Worm (Caenorhabditis elegans) whole organism, L4 larva: ENCODE results near the gene lon-2.

Experiments used
- R02D3.7 ChIP-seq: fragments of 150-350 bp; sonication (generic microtip); optimal IDR thresholded peaks from 3 replicates; lab custom pipeline; 2014; ENCODE audit warnings: missing biosample characterization, missing genetic modification characterization
- T20F7.1 ChIP-seq: fragments of 200-800 bp; sonication (Bioruptor generic); optimal IDR thresholded peaks from 2 replicates; lab custom pipeline; 2018; ENCODE audit warnings: mild to moderate bottlenecking, missing genetic modification characterization, missing compliant biosample characterization
- Y105C5A.15 ChIP-seq: fragments of 200-800 bp; sonication (Bioruptor generic); IDR thresholded peaks from 2 replicates; pipeline ENCODE4 v1.3.6; 2022; ENCODE audit warnings: missing genetic modification characterization, missing compliant biosample characterization
- Y48G9A.11 ChIP-seq: fragments of 200-800 bp; sonication (Bioruptor generic); IDR thresholded peaks from 2 replicates; pipeline ENCODE4 v1.3.6; 2022; ENCODE audit warnings: missing genetic modification reagents, missing genetic modification characterization, missing compliant biosample characterization
- Y5F2A.4 ChIP-seq: fragments of 200-800 bp; sonication (Bioruptor generic); optimal IDR thresholded peaks from 2 replicates; lab custom pipeline; 2018; ENCODE audit warnings: mild to moderate bottlenecking, missing genetic modification characterization, missing compliant biosample characterization
- Y75B8A.6 ChIP-seq: fragments of 200-800 bp; sonication (Bioruptor generic); IDR thresholded peaks from 2 replicates; pipeline ENCODE4 v1.3.6; 2022; ENCODE audit warnings: missing genetic modification reagents, missing genetic modification characterization, missing compliant biosample characterization
- arid-1 ChIP-seq: fragments of 200-800 bp; sonication (Bioruptor generic); conservative IDR thresholded peaks from 2 replicates; pipeline ENCODE4 v1.3.6; 2022; ENCODE audit warnings: missing genetic modification reagents, missing genetic modification characterization, missing compliant biosample characterization
- ceh-28 ChIP-seq: fragments of 150-350 bp; optimal IDR thresholded peaks from 2 replicates; lab custom pipeline; 2014; ENCODE audit warnings: missing biosample characterization, missing genetic modification reagents, missing genetic modification characterization
- ceh-32 ChIP-seq: sonication (generic microtip); optimal IDR thresholded peaks from 2 replicates; lab custom pipeline; 2016; ENCODE audit warnings: mild to moderate bottlenecking, missing genetic modification characterization, missing compliant biosample characterization; ENCODE audit not compliant: poor library complexity
- cey-2 ChIP-seq: sonication (generic microtip); optimal IDR thresholded peaks from 3 replicates; lab custom pipeline; 2017; ENCODE audit warnings: missing genetic modification characterization, mild to moderate bottlenecking, missing compliant biosample characterization, antibody characterized with exemption, borderline replicate concordance; ENCODE audit not compliant: insufficient read depth
- daf-16 ChIP-seq, 3 experiments: sonication (generic microtip); optimal IDR thresholded peaks; 2 replicates each; lab custom pipeline; 2016 to 2017; ENCODE audit warnings: missing genetic modification characterization in 3 of 3, missing genetic modification reagents in 3 of 3, mild to moderate bottlenecking in 2 of 3, missing compliant biosample characterization in 2 of 3, missing biosample characterization in 1 of 3, moderate library complexity in 1 of 3
- daf-19 ChIP-seq: fragments of 200-800 bp; sonication (Bioruptor generic); conservative IDR thresholded peaks from 2 replicates; pipeline ENCODE4 v1.3.6; 2022; ENCODE audit warnings: missing genetic modification characterization, missing compliant biosample characterization
- dmd-6 ChIP-seq: fragments of 200-800 bp; sonication (Bioruptor generic); IDR thresholded peaks from 2 replicates; pipeline ENCODE4 v1.3.6; 2022; ENCODE audit warnings: missing genetic modification reagents, missing genetic modification characterization, missing compliant biosample characterization
- egl-27 ChIP-seq: sonication (generic microtip); optimal IDR thresholded peaks from 3 replicates; lab custom pipeline; 2017; ENCODE audit warnings: missing biosample characterization, missing genetic modification reagents, missing genetic modification characterization
- egl-43 ChIP-seq: fragments of 200-800 bp; sonication (Bioruptor generic); IDR thresholded peaks from 2 replicates; pipeline ENCODE4 v1.3.6; 2022; ENCODE audit warnings: missing genetic modification reagents, missing genetic modification characterization, missing compliant biosample characterization
- hif-1 ChIP-seq, 2 experiments: sonication (generic microtip); optimal IDR thresholded peaks; 2 replicates each; lab custom pipeline; 2016 to 2017; ENCODE audit warnings: missing compliant biosample characterization in 2 of 2, missing genetic modification characterization in 2 of 2, missing genetic modification reagents in 2 of 2, missing genotype in 2 of 2, mild to moderate bottlenecking in 1 of 2
- hlh-11 ChIP-seq: fragments of 200-800 bp; sonication (Bioruptor generic); optimal IDR thresholded peaks from 2 replicates; lab custom pipeline; 2018; ENCODE audit warnings: mild to moderate bottlenecking, missing genetic modification characterization, missing compliant biosample characterization
- lim-7 ChIP-seq: fragments of 200-800 bp; sonication (Bioruptor generic); IDR thresholded peaks from 2 replicates; pipeline ENCODE4 v1.3.6; 2022; ENCODE audit warnings: missing genetic modification characterization, missing compliant biosample characterization
- lin-1 ChIP-seq: fragments of 200-800 bp; sonication (Bioruptor generic); IDR thresholded peaks from 2 replicates; pipeline ENCODE4 v1.3.6; 2022; ENCODE audit warnings: missing genetic modification reagents, missing genetic modification characterization, missing compliant biosample characterization
- lir-3 ChIP-seq: sonication (generic microtip); optimal IDR thresholded peaks from 2 replicates; lab custom pipeline; 2016; ENCODE audit warnings: mild to moderate bottlenecking, missing genetic modification characterization, missing compliant biosample characterization
- madf-5 ChIP-seq, 2 experiments: fragments of 200-800 bp; sonication (Bioruptor generic); IDR thresholded peaks; 2 replicates each; pipeline ENCODE4 v1.3.6; 2022; ENCODE audit warnings: missing compliant biosample characterization in 2 of 2, missing genetic modification characterization in 2 of 2
- mdl-1 ChIP-seq, 2 experiments: fragments of 150-350 bp in 1 of 2; sonication (generic microtip) in 1 of 2; optimal IDR thresholded peaks; 2 replicates each; lab custom pipeline; 2014 to 2017; ENCODE audit warnings: missing biosample characterization in 2 of 2, missing genetic modification characterization in 2 of 2
- mxl-3 ChIP-seq: fragments of 200-800 bp; sonication (Bioruptor generic); optimal IDR thresholded peaks from 2 replicates; lab custom pipeline; 2018; ENCODE audit warnings: mild to moderate bottlenecking, missing genetic modification characterization, missing compliant biosample characterization
- nhr-10 ChIP-seq: fragments of 150-350 bp; optimal IDR thresholded peaks from 2 replicates; lab custom pipeline; 2014; ENCODE audit warnings: missing biosample characterization, missing genetic modification characterization
- nhr-11 ChIP-seq: fragments of 150-350 bp; optimal IDR thresholded peaks from 2 replicates; lab custom pipeline; 2014; ENCODE audit warnings: missing biosample characterization, missing genetic modification characterization
- nhr-42 ChIP-seq: fragments of 200-800 bp; sonication (Bioruptor generic); IDR thresholded peaks from 2 replicates; pipeline ENCODE4 v1.3.6; 2022; ENCODE audit warnings: missing genetic modification characterization, missing compliant biosample characterization
- saeg-2 ChIP-seq: fragments of 200-800 bp; sonication (Bioruptor generic); IDR thresholded peaks from 2 replicates; pipeline ENCODE4 v1.3.6; 2022; ENCODE audit warnings: missing genetic modification reagents, missing genetic modification characterization, missing compliant biosample characterization
- set-16 ChIP-seq: fragments of 200-800 bp; sonication (Bioruptor generic); IDR thresholded peaks from 2 replicates; pipeline ENCODE4 v1.3.6; 2022; ENCODE audit warnings: missing genetic modification reagents, missing genetic modification characterization, missing compliant biosample characterization
- skn-1 ChIP-seq: fragments of 150-350 bp; optimal IDR thresholded peaks from 2 replicates; lab custom pipeline; 2014; ENCODE audit warnings: missing biosample characterization, missing genetic modification characterization
- snpc-4 ChIP-seq: fragments of 150-350 bp; optimal IDR thresholded peaks from 2 replicates; lab custom pipeline; 2014; ENCODE audit warnings: missing biosample characterization, missing genetic modification characterization
- spr-1 ChIP-seq: sonication (generic microtip); optimal IDR thresholded peaks from 2 replicates; lab custom pipeline; 2016; ENCODE audit warnings: mild to moderate bottlenecking, missing genetic modification characterization, missing compliant biosample characterization
- spr-3 ChIP-seq: fragments of 200-800 bp; sonication (Bioruptor generic); optimal IDR thresholded peaks from 2 replicates; lab custom pipeline; 2018; ENCODE audit warnings: mild to moderate bottlenecking, missing genetic modification characterization, missing compliant biosample characterization
- unc-39 ChIP-seq: sonication (generic microtip); optimal IDR thresholded peaks from 2 replicates; lab custom pipeline; 2017; ENCODE audit warnings: missing biosample characterization, missing genetic modification characterization
- vab-7 ChIP-seq: fragments of 200-800 bp; sonication (Bioruptor generic); IDR thresholded peaks from 2 replicates; pipeline ENCODE4 v1.3.6; 2022; ENCODE audit warnings: missing genetic modification reagents, missing genetic modification characterization, missing compliant biosample characterization
- zfp-2 ChIP-seq: sonication (generic microtip); optimal IDR thresholded peaks from 2 replicates; lab custom pipeline; 2016; ENCODE audit warnings: mild to moderate bottlenecking, missing genetic modification characterization, missing compliant biosample characterization
- zfp-3 ChIP-seq: fragments of 200-800 bp; sonication (Bioruptor generic); conservative IDR thresholded peaks from 2 replicates; pipeline ENCODE4 v1.3.6; 2022; ENCODE audit warnings: missing genetic modification reagents, missing genetic modification characterization, missing compliant biosample characterization
- zip-11 ChIP-seq: fragments of 200-800 bp; sonication (Bioruptor generic); IDR thresholded peaks from 2 replicates; pipeline ENCODE4 v1.3.6; 2022; ENCODE audit warnings: missing genetic modification characterization, missing compliant biosample characterization
- zip-2 ChIP-seq: fragments of 150-350 bp; optimal IDR thresholded peaks from 2 replicates; lab custom pipeline; 2014; ENCODE audit warnings: missing biosample characterization, missing genetic modification characterization
- ztf-11 ChIP-seq: fragments of 150-350 bp; optimal IDR thresholded peaks from 2 replicates; lab custom pipeline; 2014; ENCODE audit warnings: missing biosample characterization, missing genetic modification characterization

lon-2 gene

ce11 chrX:4794062-4794461, 45.2 kb upstream of the lon-2 start (continued):
- TF ChIP-seq lin-1 (GFP tag; lab: Robert Waterston, UW) (peak; percentile 76), Y48G9A.11 (GFP tag; lab: Robert Waterston, UW) (no peak), hlh-11 (tag; lab: Kevin White, UChicago) (peak; percentile 95), Y5F2A.4 (no peak), spr-1 (tag; lab: Kevin White, UChicago) (no peak), skn-1 (tag; lab: Kevin White, UChicago) (no peak), Y105C5A.15 (GFP tag; lab: Robert Waterston, UW) (no peak), mdl-1 (tag; optimal IDR thresholded peaks at IDR 0.05; lab: Kevin White, UChicago) (peak in 1 of 2 experiments; percentile 52), ceh-28 (tag; lab: Kevin White, UChicago) (no peak), Y75B8A.6 (GFP tag; lab: Robert Waterston, UW) (peak; percentile 28; the same call in 1 of the 2 replicates), lir-3 (tag; lab: Kevin White, UChicago) (no peak), nhr-10 (tag; lab: Kevin White, UChicago) (peak; percentile 59), snpc-4 (no peak), zip-2 (no peak), nhr-11 (tag; lab: Kevin White, UChicago) (no peak), zip-11 (GFP tag; lab: Robert Waterston, UW) (no peak), saeg-2 (GFP tag; lab: Robert Waterston, UW) (no peak), madf-5 (GFP tag; IDR thresholded peaks at IDR 0.05; lab: Robert Waterston, UW) (no peak), arid-1 (GFP tag; lab: Robert Waterston, UW) (no peak), egl-43 (GFP tag; lab: Robert Waterston, UW) (no peak), ztf-11 (tag; lab: Kevin White, UChicago) (no peak), vab-7 (GFP tag; lab: Robert Waterston, UW) (no peak), zfp-3 (0 out of 2 replicates have a peak, but pooled peaks have one; percentile 44), lim-7 (GFP tag; lab: Robert Waterston, UW) (no peak), R02D3.7 (tag; lab: Kevin White, UChicago) (no peak), set-16 (no peak), ceh-32 (tag; lab: Kevin White, UChicago) (no peak), zfp-2 (no peak), cey-2 (no peak), mxl-3 (GFP tag; lab: Kevin White, UChicago) (no peak), T20F7.1 (GFP tag; lab: Kevin White, UChicago) (peak; percentile 36), spr-3 (GFP tag; lab: Kevin White, UChicago) (no peak), hif-1 (tag; optimal IDR thresholded peaks at IDR 0.05; lab: Kevin White, UChicago) (peak in 1 of 2 experiments; percentile 60), unc-39 (no peak), daf-19 (GFP tag; lab: Robert Waterston, UW) (no peak), egl-27 (tag; lab: Kevin White, UChicago) (no peak)

ce11 chrX:4792979-4793378, 44.1 kb upstream of the lon-2 start, which contains the start of gene F43C9.1:
F43C9.1 (plus strand) TSS chrX:4793279.
- TF ChIP-seq lim-7 (GFP tag; lab: Robert Waterston, UW), result no peak
- 0 out of 2 replicates have a peak, but pooled peaks have one; percentile 17 for TF ChIP-seq dmd-6 (GFP tag; lab: Robert Waterston, UW)
- TF ChIP-seq Y5F2A.4, result no peak
- peak; percentile 34 for TF ChIP-seq hlh-11 (tag; lab: Kevin White, UChicago)
- TF ChIP-seq daf-16 (GFP tag; optimal IDR thresholded peaks at IDR 0.05; lab: Kevin White, UChicago), result no peak
- TF ChIP-seq daf-16 (tag; optimal IDR thresholded peaks at IDR 0.05; lab: Kevin White, UChicago), result peak; percentile 8
- no peak for TF ChIP-seq nhr-42 (GFP tag; lab: Robert Waterston, UW)
